Worm (Caenorhabditis elegans) whole organism, young adult: ENCODE results near the gene phat-4.

Experiments
- nhr-90 ChIP-seq: sonication (generic microtip); optimal IDR thresholded peaks from 2 replicates; lab custom pipeline; 2016; ENCODE audit warnings: missing genotype, mild to moderate bottlenecking, missing genetic modification characterization, missing compliant biosample characterization
- somi-1 ChIP-seq: fragments of 200-800 bp; sonication (Bioruptor generic); optimal IDR thresholded peaks from 2 replicates; lab custom pipeline; 2018; ENCODE audit warnings: mild to moderate bottlenecking, missing genetic modification characterization, missing compliant biosample characterization

ce11 chrV:4080546-4080945 lies 49.2 kb upstream of the phat-4 start:
- no peak for TF ChIP-seq nhr-90 (tag; lab: Kevin White, UChicago)
- TF ChIP-seq somi-1 (GFP tag; lab: Kevin White, UChicago) = no peak
